Worm (Caenorhabditis elegans) whole organism, midembryonic: ENCODE results near the gene dgn-2.

Experiments used
- cog-1 ChIP-seq: sonication (generic microtip); optimal IDR thresholded peaks from 2 replicates; lab custom pipeline; 2016; ENCODE audit warnings: missing genetic modification characterization, missing compliant biosample characterization
- flt-1 ChIP-seq: fragments of 200-800 bp; sonication (Bioruptor generic); IDR thresholded peaks from 2 replicates; pipeline ENCODE4 v1.3.6; 2022; ENCODE audit warnings: missing genetic modification characterization, missing compliant biosample characterization
- klf-2 ChIP-seq: fragments of 200-800 bp; sonication (Bioruptor generic); conservative IDR thresholded peaks from 2 replicates; pipeline ENCODE4 v1.3.6; 2022; ENCODE audit warnings: missing genetic modification reagents, missing genetic modification characterization, missing compliant biosample characterization
- med-1 ChIP-seq: sonication (generic microtip); optimal IDR thresholded peaks from 2 replicates; lab custom pipeline; 2017; ENCODE audit warnings: missing genetic modification characterization, mild to moderate bottlenecking, missing compliant biosample characterization, antibody characterized with exemption, missing genetic modification reagents; ENCODE audit not compliant: insufficient read depth
- ref-1 ChIP-seq: fragments of 200-800 bp; sonication (Bioruptor generic); conservative IDR thresholded peaks from 2 replicates; pipeline ENCODE4 v1.3.6; 2022; ENCODE audit warnings: missing genetic modification reagents, missing genetic modification characterization, missing compliant biosample characterization
- tab-1 ChIP-seq: fragments of 200-800 bp; sonication (Bioruptor generic); IDR thresholded peaks from 2 replicates; pipeline ENCODE4 v1.3.6; 2022; ENCODE audit warnings: missing genetic modification characterization, missing compliant biosample characterization
- ztf-23 ChIP-seq: fragments of 200-800 bp; sonication (Bioruptor generic); IDR thresholded peaks from 2 replicates; pipeline ENCODE4 v1.3.6; 2022; ENCODE audit warnings: missing genetic modification reagents, missing genetic modification characterization, missing compliant biosample characterization
- ztf-29 ChIP-seq: fragments of 200-800 bp; sonication (Bioruptor generic); IDR thresholded peaks from 2 replicates; pipeline ENCODE4 v1.3.6; 2022; ENCODE audit warnings: missing genetic modification reagents, missing genetic modification characterization, missing compliant biosample characterization

DNA sequence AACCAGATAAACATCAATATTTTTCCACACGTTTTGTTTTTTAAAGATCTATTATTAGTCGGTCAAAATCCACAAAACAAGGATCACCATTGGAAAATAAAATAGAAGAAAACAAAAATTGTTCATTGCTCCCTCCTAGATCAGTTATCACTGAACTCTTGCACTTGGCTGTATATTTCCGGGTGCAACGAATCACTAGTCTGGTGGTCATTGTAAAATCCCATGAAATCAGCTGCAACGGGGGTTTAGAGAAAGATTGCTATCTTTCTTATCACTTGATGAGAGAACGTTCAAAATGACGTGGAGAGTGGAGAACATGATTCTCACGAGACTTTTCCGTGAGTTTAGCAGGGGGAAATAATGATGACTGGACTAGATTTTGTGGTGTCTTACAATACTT lies 28.5 kb upstream of the dgn-2 start:
- TF ChIP-seq ref-1 (GFP tag; lab: Robert Waterston, UW) = no peak
- TF ChIP-seq ztf-23 (GFP tag; lab: Robert Waterston, UW) = no peak
- TF ChIP-seq klf-2 (GFP tag; lab: Robert Waterston, UW) = no peak
- no peak for TF ChIP-seq ztf-29
- no peak for TF ChIP-seq cog-1 (tag; lab: Kevin White, UChicago)
- no peak for TF ChIP-seq tab-1
- no peak for TF ChIP-seq flt-1
- no peak for TF ChIP-seq med-1
